Fruit fly (Drosophila melanogaster) Kc167 (cell line): ENCODE results near the gene tal-3A.

Experiments used
- Myc ChIP-seq: fragments of >200 bp; optimal IDR thresholded peaks from 2 replicates; lab custom pipeline; 2017; ENCODE audit warnings: missing external identifiers
- Sin3A ChIP-seq: fragments of >200 bp; optimal IDR thresholded peaks from 2 replicates; lab custom pipeline; 2018; ENCODE audit warnings: missing external identifiers
- h ChIP-seq: fragments of >200 bp; optimal IDR thresholded peaks from 3 replicates; lab custom pipeline; 2018; ENCODE audit warnings: missing external identifiers
- insv ChIP-seq: fragments of >200 bp; optimal IDR thresholded peaks from 3 replicates; lab custom pipeline; 2018; ENCODE audit warnings: missing external identifiers
- psq ChIP-seq: fragments of >200 bp; optimal IDR thresholded peaks from 2 replicates; lab custom pipeline; 2017; ENCODE audit warnings: missing external identifiers

- no peak for TF ChIP-seq psq (lab: Kevin White, UChicago)
- TF ChIP-seq Sin3A (lab: Kevin White, UChicago), result no peak
- no peak for TF ChIP-seq h (lab: Kevin White, UChicago)
- no peak for TF ChIP-seq Myc (lab: Kevin White, UChicago)
- no peak for TF ChIP-seq insv (lab: Kevin White, UChicago)
These were observed 36.4 kb downstream of the tal-3A start for dm6 chr3R:13849327-13849726.
